Worm (Caenorhabditis elegans) whole organism, L4 larva: ENCODE measurements around the gene Y105C5B.5.

Experiments
- D1046.2 ChIP-seq: fragments of 200-800 bp; sonication (Bioruptor generic); IDR thresholded peaks from 2 replicates; pipeline ENCODE4 v1.3.6; 2022; ENCODE audit warnings: missing genetic modification characterization, missing compliant biosample characterization
- F26F4.8 ChIP-seq: fragments of 200-800 bp; sonication (Bioruptor generic); conservative IDR thresholded peaks from 2 replicates; pipeline ENCODE4 v1.3.6; 2022; ENCODE audit warnings: missing genetic modification characterization, missing compliant biosample characterization
- F44E2.7 ChIP-seq: fragments of 200-800 bp; sonication (Bioruptor generic); IDR thresholded peaks from 2 replicates; pipeline ENCODE4 v2.1.2; 2022; ENCODE audit warnings: missing genetic modification characterization, missing compliant biosample characterization
- F49E8.2 ChIP-seq: sonication (generic microtip); optimal IDR thresholded peaks from 2 replicates; lab custom pipeline; 2016; ENCODE audit warnings: missing compliant biosample characterization, mild to moderate bottlenecking, missing genetic modification characterization, borderline replicate concordance
- R02D3.7 ChIP-seq: fragments of 150-350 bp; sonication (generic microtip); optimal IDR thresholded peaks from 3 replicates; lab custom pipeline; 2014; ENCODE audit warnings: missing biosample characterization, missing genetic modification characterization
- T20F7.1 ChIP-seq: fragments of 200-800 bp; sonication (Bioruptor generic); optimal IDR thresholded peaks from 2 replicates; lab custom pipeline; 2018; ENCODE audit warnings: mild to moderate bottlenecking, missing genetic modification characterization, missing compliant biosample characterization
- Y48G9A.11 ChIP-seq: fragments of 200-800 bp; sonication (Bioruptor generic); IDR thresholded peaks from 2 replicates; pipeline ENCODE4 v1.3.6; 2022; ENCODE audit warnings: missing genetic modification reagents, missing genetic modification characterization, missing compliant biosample characterization
- Y75B8A.6 ChIP-seq: fragments of 200-800 bp; sonication (Bioruptor generic); IDR thresholded peaks from 2 replicates; pipeline ENCODE4 v1.3.6; 2022; ENCODE audit warnings: missing genetic modification reagents, missing genetic modification characterization, missing compliant biosample characterization
- ZK337.2 ChIP-seq: fragments of 200-800 bp; sonication (Bioruptor generic); IDR thresholded peaks from 2 replicates; pipeline ENCODE4 v1.3.6; 2022; ENCODE audit warnings: missing genetic modification reagents, missing genetic modification characterization, missing compliant biosample characterization
- aha-1 ChIP-seq: fragments of 150-350 bp; peaks from one replicate; lab custom pipeline; 2014; ENCODE audit warnings: missing biosample characterization, missing genetic modification characterization
- aly-2 ChIP-seq: sonication (generic microtip); optimal IDR thresholded peaks from 2 replicates; lab custom pipeline; 2018; ENCODE audit warnings: missing biosample characterization, missing genetic modification characterization
- ceh-20 ChIP-seq: fragments of 200-800 bp; sonication (Bioruptor generic); IDR thresholded peaks from 2 replicates; pipeline ENCODE4 v1.3.6; 2022; ENCODE audit warnings: missing genetic modification reagents, missing genetic modification characterization, missing compliant biosample characterization
- ceh-62 ChIP-seq: sonication (generic microtip); optimal IDR thresholded peaks from 2 replicates; lab custom pipeline; 2017; ENCODE audit warnings: missing biosample characterization, missing genetic modification characterization
- ctbp-1 ChIP-seq: fragments of 200-800 bp; sonication (Bioruptor generic); IDR thresholded peaks from 2 replicates; pipeline ENCODE4 v1.3.6; 2022; ENCODE audit warnings: missing genetic modification reagents, missing genetic modification characterization, missing compliant biosample characterization
- daf-12 ChIP-seq: fragments of 150-350 bp; optimal IDR thresholded peaks from 2 replicates; lab custom pipeline; 2014; ENCODE audit warnings: missing biosample characterization, missing genetic modification reagents, missing genetic modification characterization
- daf-16 ChIP-seq, 3 experiments: sonication (generic microtip); optimal IDR thresholded peaks; 2 replicates each; lab custom pipeline; 2016 to 2017; ENCODE audit warnings: missing genetic modification characterization in 3 of 3, missing genetic modification reagents in 3 of 3, mild to moderate bottlenecking in 2 of 3, missing compliant biosample characterization in 2 of 3, missing biosample characterization in 1 of 3, moderate library complexity in 1 of 3
- daf-19 ChIP-seq: fragments of 200-800 bp; sonication (Bioruptor generic); conservative IDR thresholded peaks from 2 replicates; pipeline ENCODE4 v1.3.6; 2022; ENCODE audit warnings: missing genetic modification characterization, missing compliant biosample characterization
- dmd-6 ChIP-seq: fragments of 200-800 bp; sonication (Bioruptor generic); IDR thresholded peaks from 2 replicates; pipeline ENCODE4 v1.3.6; 2022; ENCODE audit warnings: missing genetic modification reagents, missing genetic modification characterization, missing compliant biosample characterization
- dpl-1 ChIP-seq: fragments of 150-350 bp; optimal IDR thresholded peaks from 2 replicates; lab custom pipeline; 2014; ENCODE audit warnings: missing biosample characterization, missing genetic modification reagents, missing genetic modification characterization
- duxl-1 ChIP-seq: sonication (generic microtip); optimal IDR thresholded peaks from 2 replicates; lab custom pipeline; 2016; ENCODE audit warnings: mild to moderate bottlenecking, missing genetic modification characterization, moderate library complexity, missing compliant biosample characterization; ENCODE audit not compliant: poor library complexity
- fos-1 ChIP-seq: fragments of 150-350 bp; optimal IDR thresholded peaks from 2 replicates; lab custom pipeline; 2014; ENCODE audit warnings: missing biosample characterization, missing genetic modification characterization
- gei-8 ChIP-seq: fragments of 200-800 bp; sonication (Bioruptor generic); optimal IDR thresholded peaks from 2 replicates; lab custom pipeline; 2018; ENCODE audit warnings: mild to moderate bottlenecking, missing genetic modification characterization, missing compliant biosample characterization
- hif-1 ChIP-seq, 2 experiments: sonication (generic microtip); optimal IDR thresholded peaks; 2 replicates each; lab custom pipeline; 2016 to 2017; ENCODE audit warnings: missing compliant biosample characterization in 2 of 2, missing genetic modification characterization in 2 of 2, missing genetic modification reagents in 2 of 2, missing genotype in 2 of 2, mild to moderate bottlenecking in 1 of 2
- jun-1 ChIP-seq: fragments of 150-350 bp; optimal IDR thresholded peaks from 2 replicates; lab custom pipeline; 2014; ENCODE audit warnings: missing biosample characterization, missing genetic modification reagents, missing genetic modification characterization
- lim-7 ChIP-seq: fragments of 200-800 bp; sonication (Bioruptor generic); IDR thresholded peaks from 2 replicates; pipeline ENCODE4 v1.3.6; 2022; ENCODE audit warnings: missing genetic modification characterization, missing compliant biosample characterization
- lin-13 ChIP-seq: fragments of 150-350 bp; optimal IDR thresholded peaks from 2 replicates; lab custom pipeline; 2014; ENCODE audit warnings: missing biosample characterization, missing genetic modification reagents, missing genetic modification characterization
- lin-15B ChIP-seq: fragments of 150-350 bp; sonication (generic microtip); optimal IDR thresholded peaks from 3 replicates; lab custom pipeline; 2014; ENCODE audit warnings: missing biosample characterization, missing genetic modification characterization
- lin-38 ChIP-seq: fragments of 200-800 bp; sonication (Bioruptor generic); IDR thresholded peaks from 2 replicates; pipeline ENCODE4 v1.3.6; 2022; ENCODE audit warnings: missing genetic modification reagents, missing genetic modification characterization, missing compliant biosample characterization
- lir-3 ChIP-seq: sonication (generic microtip); optimal IDR thresholded peaks from 2 replicates; lab custom pipeline; 2016; ENCODE audit warnings: mild to moderate bottlenecking, missing genetic modification characterization, missing compliant biosample characterization
- lsy-2 ChIP-seq, 2 experiments: fragments of 150-350 bp in 1 of 2; sonication (generic microtip) in 1 of 2; optimal IDR thresholded peaks; 2 replicates each; lab custom pipeline; 2014 to 2017; ENCODE audit warnings: missing biosample characterization in 2 of 2, missing genetic modification characterization in 2 of 2
- madf-5 ChIP-seq, 2 experiments: fragments of 200-800 bp; sonication (Bioruptor generic); IDR thresholded peaks; 2 replicates each; pipeline ENCODE4 v1.3.6; 2022; ENCODE audit warnings: missing compliant biosample characterization in 2 of 2, missing genetic modification characterization in 2 of 2
- mdt-29 ChIP-seq: fragments of 200-800 bp; sonication (Bioruptor generic); IDR thresholded peaks from 2 replicates; pipeline ENCODE4 v1.3.6; 2022; ENCODE audit warnings: missing genetic modification reagents, missing genetic modification characterization, missing compliant biosample characterization
- mep-1 ChIP-seq: fragments of 150-350 bp; sonication (generic microtip); optimal IDR thresholded peaks from 3 replicates; lab custom pipeline; 2014; ENCODE audit warnings: missing biosample characterization, missing genetic modification characterization
- mes-2 ChIP-seq: sonication (generic microtip); optimal IDR thresholded peaks from 2 replicates; lab custom pipeline; 2016; ENCODE audit warnings: missing genotype, mild to moderate bottlenecking, missing genetic modification characterization, missing compliant biosample characterization; ENCODE audit not compliant: poor library complexity, severe bottlenecking
- mxl-2 ChIP-seq: fragments of 200-800 bp; sonication (Bioruptor generic); conservative IDR thresholded peaks from 2 replicates; pipeline ENCODE4 v1.3.6; 2022; ENCODE audit warnings: missing genetic modification reagents, missing genetic modification characterization, missing compliant biosample characterization
- mxl-3 ChIP-seq: fragments of 200-800 bp; sonication (Bioruptor generic); optimal IDR thresholded peaks from 2 replicates; lab custom pipeline; 2018; ENCODE audit warnings: mild to moderate bottlenecking, missing genetic modification characterization, missing compliant biosample characterization
- nhr-102 ChIP-seq: sonication (generic microtip); optimal IDR thresholded peaks from 2 replicates; lab custom pipeline; 2016; ENCODE audit warnings: mild to moderate bottlenecking, missing genetic modification characterization, moderate library complexity, missing compliant biosample characterization
- nhr-28 ChIP-seq: fragments of 150-350 bp; optimal IDR thresholded peaks from 2 replicates; lab custom pipeline; 2014; ENCODE audit warnings: missing biosample characterization, missing genetic modification characterization
- nhr-42 ChIP-seq: fragments of 200-800 bp; sonication (Bioruptor generic); IDR thresholded peaks from 2 replicates; pipeline ENCODE4 v1.3.6; 2022; ENCODE audit warnings: missing genetic modification characterization, missing compliant biosample characterization
- nhr-48 ChIP-seq: sonication (generic microtip); optimal IDR thresholded peaks from 2 replicates; lab custom pipeline; 2016; ENCODE audit warnings: mild to moderate bottlenecking, missing genetic modification characterization, missing compliant biosample characterization
- php-3 ChIP-seq: fragments of 200-800 bp; sonication (Bioruptor generic); IDR thresholded peaks from 2 replicates; pipeline ENCODE4 v1.3.6; 2022; ENCODE audit warnings: missing genetic modification reagents, missing genetic modification characterization, missing compliant biosample characterization
- rbr-2 ChIP-seq: sonication (generic microtip); optimal IDR thresholded peaks from 2 replicates; lab custom pipeline; 2016; ENCODE audit warnings: missing genotype, missing genetic modification characterization, missing compliant biosample characterization
- set-16 ChIP-seq: fragments of 200-800 bp; sonication (Bioruptor generic); IDR thresholded peaks from 2 replicates; pipeline ENCODE4 v1.3.6; 2022; ENCODE audit warnings: missing genetic modification reagents, missing genetic modification characterization, missing compliant biosample characterization
- snpc-1.2 ChIP-seq: fragments of 200-800 bp; sonication (Bioruptor generic); IDR thresholded peaks from 2 replicates; pipeline ENCODE4 v1.3.6; 2022; ENCODE audit warnings: missing genetic modification reagents, missing genetic modification characterization, missing compliant biosample characterization
- snpc-4 ChIP-seq: fragments of 150-350 bp; optimal IDR thresholded peaks from 2 replicates; lab custom pipeline; 2014; ENCODE audit warnings: missing biosample characterization, missing genetic modification characterization
- unc-130 ChIP-seq: sonication (generic microtip); optimal IDR thresholded peaks from 2 replicates; lab custom pipeline; 2016; ENCODE audit warnings: missing genetic modification reagents, missing genetic modification characterization, missing compliant biosample characterization
- unc-39 ChIP-seq: sonication (generic microtip); optimal IDR thresholded peaks from 2 replicates; lab custom pipeline; 2017; ENCODE audit warnings: missing biosample characterization, missing genetic modification characterization
- unc-62 ChIP-seq, 3 experiments: fragments of 150-350 bp in 1 of 3; sonication (generic microtip); optimal IDR thresholded peaks in 2 of 3; peaks in 1 of 3; 1 replicate in 1 of 3; 2 replicates in 2 of 3; lab custom pipeline; 2014 to 2017; ENCODE audit warnings: missing biosample characterization in 3 of 3, missing genetic modification characterization in 3 of 3, missing genetic modification reagents in 3 of 3, missing genotype in 1 of 3
- zfp-2 ChIP-seq: sonication (generic microtip); optimal IDR thresholded peaks from 2 replicates; lab custom pipeline; 2016; ENCODE audit warnings: mild to moderate bottlenecking, missing genetic modification characterization, missing compliant biosample characterization
- ztf-11 ChIP-seq: fragments of 150-350 bp; optimal IDR thresholded peaks from 2 replicates; lab custom pipeline; 2014; ENCODE audit warnings: missing biosample characterization, missing genetic modification characterization

Y105C5B.5 gene

DNA sequence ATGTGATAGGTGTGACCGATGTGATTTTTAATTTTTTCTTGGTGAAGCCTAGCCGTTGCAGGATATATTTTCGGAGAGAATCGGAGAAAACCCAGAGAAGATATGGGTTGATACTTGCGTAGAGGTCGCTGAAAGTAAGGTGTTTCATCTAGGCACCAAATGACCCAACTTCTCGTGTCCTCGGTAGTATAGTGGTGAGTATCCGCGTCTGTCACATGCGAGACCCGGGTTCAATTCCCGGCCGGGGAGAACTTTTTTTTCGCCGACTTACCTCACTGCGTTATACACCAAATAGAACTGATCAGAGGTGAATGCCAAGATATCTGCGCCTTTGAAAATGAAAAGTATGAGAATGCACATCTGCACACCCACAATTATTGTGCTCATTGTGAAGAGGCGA is 30.8 kb upstream of the Y105C5B.5 start (continued):
- TF ChIP-seq unc-62 (GFP tag; optimal IDR thresholded peaks at IDR 0.05 in 1 of 2; lab: Kevin White, UChicago) (no peak), unc-62 (tag; optimal IDR thresholded peaks at IDR 0.05; lab: Kevin White, UChicago) (no peak), nhr-28 (tag; lab: Kevin White, UChicago) (peak; percentile 3), nhr-48 (peak; percentile 33), aha-1 (no peak), jun-1 (no peak), ctbp-1 (GFP tag; lab: Robert Waterston, UW) (peak; percentile 67), F26F4.8 (GFP tag; lab: Robert Waterston, UW) (peak; percentile 84), nhr-102 (peak; percentile 68), mep-1 (peak; percentile 70), mes-2 (tag; lab: Kevin White, UChicago) (peak; percentile 73), aly-2 (tag; lab: Kevin White, UChicago) (no peak), F49E8.2 (tag; lab: Kevin White, UChicago) (peak; percentile 76), F44E2.7 (GFP tag; lab: Robert Waterston, UW) (no peak), rbr-2 (tag; lab: Kevin White, UChicago) (peak; percentile 26), lsy-2 (tag; optimal IDR thresholded peaks at IDR 0.05; lab: Kevin White, UChicago) (no peak), daf-12 (no peak), T20F7.1 (GFP tag; lab: Kevin White, UChicago) (no peak), unc-39 (tag; lab: Kevin White, UChicago) (no peak), mdt-29 (0 out of 2 replicates have a peak, but pooled peaks have one; percentile 37), mxl-3 (peak; percentile 52), lir-3 (tag; lab: Kevin White, UChicago) (peak; percentile 66), fos-1 (tag; lab: Kevin White, UChicago) (no peak), madf-5 (GFP tag; IDR thresholded peaks at IDR 0.05; lab: Robert Waterston, UW) (peak; percentile 71 to 84; a peak in 3 of 4 replicates), dmd-6 (peak; percentile 68), daf-19 (GFP tag; lab: Robert Waterston, UW) (peak; percentile 68; the same call in 1 of the 2 replicates), hif-1 (tag; optimal IDR thresholded peaks at IDR 0.05; lab: Kevin White, UChicago) (peak; percentile 6 to 19), lin-15B (no peak), D1046.2 (GFP tag; lab: Robert Waterston, UW) (peak; percentile 71; the same call in 1 of the 2 replicates), Y48G9A.11 (GFP tag; lab: Robert Waterston, UW) (peak; percentile 47; the same call in 1 of the 2 replicates), R02D3.7 (tag; lab: Kevin White, UChicago) (no peak), zfp-2 (tag; lab: Kevin White, UChicago) (peak; percentile 19), Y75B8A.6 (peak; percentile 81; the same call in 1 of the 2 replicates), snpc-1.2 (GFP tag; lab: Robert Waterston, UW) (peak; percentile 98), lim-7 (peak; percentile 89), ceh-62 (no peak), nhr-42 (GFP tag; lab: Robert Waterston, UW) (peak; percentile 62; the same call in 1 of the 2 replicates), set-16 (GFP tag; lab: Robert Waterston, UW) (peak; percentile 30; the same call in 1 of the 2 replicates), lin-13 (GFP tag; lab: Kevin White, UChicago) (no peak), php-3 (GFP tag; lab: Robert Waterston, UW) (peak; percentile 61; the same call in 1 of the 2 replicates), gei-8 (GFP tag; lab: Kevin White, UChicago) (peak; percentile 38), ZK337.2 (no peak), duxl-1 (no peak), dpl-1 (no peak), unc-130 (GFP tag; lab: Kevin White, UChicago) (no peak), lin-38 (GFP tag; lab: Robert Waterston, UW) (peak; percentile 72), daf-16 (GFP tag; optimal IDR thresholded peaks at IDR 0.05; lab: Kevin White, UChicago) (peak in 1 of 2 experiments; percentile 85), daf-16 (tag; optimal IDR thresholded peaks at IDR 0.05; lab: Kevin White, UChicago) (peak; percentile 54), mxl-2 (GFP tag; lab: Robert Waterston, UW) (peak; percentile 44; the same call in 1 of the 2 replicates), ztf-11 (tag; lab: Kevin White, UChicago) (no peak), ceh-20 (GFP tag; lab: Robert Waterston, UW) (no peak), snpc-4 (tag; lab: Kevin White, UChicago) (no peak)
